Fruit fly (Drosophila melanogaster): ENCODE measurements around the gene Fkbp59.
A peak's percentile ranks its signal among the peaks of the same experiment; 100 is the strongest.

Fkbp59 gene

dm6 chr2L:9907320-9908256 is 19.8 kb downstream of the Fkbp59 start:
- no peak for TF ChIP-seq CG8301 (tag; optimal IDR thresholded peaks at IDR 0.05)
- peak; percentile 56 for TF ChIP-seq CG13204 (GFP tag; optimal IDR thresholded peaks at IDR 0.05)
- peak; percentile 31; the same call in 1 of the 2 replicates for TF ChIP-seq Ets98B (GFP tag; IDR thresholded peaks at IDR 0.05)
- peak; percentile 44 for TF ChIP-seq gl (tag; optimal IDR thresholded peaks at IDR 0.05)
- peak; percentile 60 for TF ChIP-seq EcR (GFP tag; optimal IDR thresholded peaks at IDR 0.05)
- TF ChIP-seq D1 (tag; optimal IDR thresholded peaks at IDR 0.05) = no peak
- peak; percentile 60 for TF ChIP-seq CG4496 (GFP tag; IDR thresholded peaks at IDR 0.05)
- TF ChIP-seq Pif1B (GFP tag; optimal IDR thresholded peaks at IDR 0.05) = peak; percentile 19
- peak; percentile 13 for TF ChIP-seq CG15710 (tag; optimal IDR thresholded peaks at IDR 0.05)

dm6 chr2L:9908468-9908967 is 20.7 kb downstream of the Fkbp59 start, which contains the start of gene CG13124:
Gene CG13124 (minus strand): TSS chr2L:9908633.
- TF ChIP-seq CG4496 (GFP tag; IDR thresholded peaks at IDR 0.05) (no peak), D1 (tag; optimal IDR thresholded peaks at IDR 0.05) (no peak), Snoo (tag; optimal IDR thresholded peaks at IDR 0.05) (peak; percentile 21), Pif1A (GFP tag; optimal IDR thresholded peaks at IDR 0.05) (peak; percentile 19), Ets98B (GFP tag; IDR thresholded peaks at IDR 0.05) (peak; percentile 51; the same call in 1 of the 2 replicates), CG10348 (GFP tag; IDR thresholded peaks at IDR 0.05) (no peak), CG14655 (GFP tag; optimal IDR thresholded peaks at IDR 0.05) (peak; percentile 17), CG34367 (tag; optimal IDR thresholded peaks at IDR 0.05) (no peak), EcR (GFP tag; optimal IDR thresholded peaks at IDR 0.05) (no peak), CG12605 (GFP tag; IDR thresholded peaks at IDR 0.05) (peak; percentile 65), CG9948 (tag; optimal IDR thresholded peaks at IDR 0.05) (no peak), CG8301 (tag; optimal IDR thresholded peaks at IDR 0.05) (peak; percentile 9), fd96Ca (GFP tag; IDR thresholded peaks at IDR 0.05) (no peak), Pif1B (GFP tag; optimal IDR thresholded peaks at IDR 0.05) (no peak), gl (tag; optimal IDR thresholded peaks at IDR 0.05) (no peak), CG8159 (tag; optimal IDR thresholded peaks at IDR 0.05) (peak; percentile 25), CG13204 (GFP tag; optimal IDR thresholded peaks at IDR 0.05) (peak; percentile 8)

DNA sequence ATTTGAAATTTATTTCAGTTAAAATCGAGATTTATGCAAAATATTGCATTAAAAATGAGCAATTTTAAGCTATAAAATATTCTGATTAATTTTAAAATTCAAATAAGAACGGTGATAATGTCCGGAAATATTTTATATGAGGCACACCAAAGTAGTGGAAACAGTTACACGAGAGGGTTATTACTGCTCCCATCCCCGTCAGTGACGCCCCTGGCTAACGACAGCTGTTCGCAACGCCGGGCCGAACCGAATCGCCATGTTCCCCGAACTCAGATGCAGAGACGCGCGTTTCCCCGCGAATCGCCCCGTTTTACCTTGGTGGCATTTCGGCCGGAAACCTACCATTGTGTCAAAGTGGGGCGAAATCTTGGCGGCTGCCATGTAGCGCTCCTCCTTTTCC is 24.0 kb downstream of the Fkbp59 start:
- TF ChIP-seq CG32121 (GFP tag; IDR thresholded peaks at IDR 0.05) (peak; percentile 50; the same call in 1 of the 2 replicates), CG34367 (tag; optimal IDR thresholded peaks at IDR 0.05) (no peak), fd96Ca (GFP tag; IDR thresholded peaks at IDR 0.05) (peak; percentile 63; the same call in 2 of the 3 replicates), Snoo (tag; optimal IDR thresholded peaks at IDR 0.05) (peak; percentile 10), gl (tag; optimal IDR thresholded peaks at IDR 0.05) (no peak), CG9948 (tag; optimal IDR thresholded peaks at IDR 0.05) (no peak), CG12605 (GFP tag; IDR thresholded peaks at IDR 0.05) (0 out of 2 replicates have a peak, but pooled peaks have one; percentile 17), CG17806 (tag; optimal IDR thresholded peaks at IDR 0.05) (peak; percentile 5), Pif1A (GFP tag; optimal IDR thresholded peaks at IDR 0.05) (peak; percentile 39), CG14655 (GFP tag; optimal IDR thresholded peaks at IDR 0.05) (no peak), CG8159 (tag; optimal IDR thresholded peaks at IDR 0.05) (no peak), CG15710 (tag; optimal IDR thresholded peaks at IDR 0.05) (no peak), CG4496 (GFP tag; IDR thresholded peaks at IDR 0.05) (peak; percentile 73), Ets98B (GFP tag; IDR thresholded peaks at IDR 0.05) (peak; percentile 76), rn (GFP tag; IDR thresholded peaks at IDR 0.05) (no peak), EcR (GFP tag; optimal IDR thresholded peaks at IDR 0.05) (no peak), CG10348 (GFP tag; IDR thresholded peaks at IDR 0.05) (no peak), Pif1B (GFP tag; optimal IDR thresholded peaks at IDR 0.05) (no peak), CG8301 (tag; optimal IDR thresholded peaks at IDR 0.05) (peak; percentile 0), CG13204 (GFP tag; optimal IDR thresholded peaks at IDR 0.05) (no peak), D1 (tag; optimal IDR thresholded peaks at IDR 0.05) (no peak)

dm6 chr2L:9912570-9913260 is 24.9 kb downstream of the Fkbp59 start, which contains the start of the genes Etl1 and Srp54:
Gene Etl1 (minus strand): TSS chr2L:9912608.
Gene Srp54 (plus strand): TSS chr2L:9912911.
- TF ChIP-seq CG15710 (tag; optimal IDR thresholded peaks at IDR 0.05) (no peak), CG34367 (tag; optimal IDR thresholded peaks at IDR 0.05) (no peak), CG14655 (GFP tag; optimal IDR thresholded peaks at IDR 0.05) (no peak), CG10348 (GFP tag; IDR thresholded peaks at IDR 0.05) (no peak), rn (GFP tag; IDR thresholded peaks at IDR 0.05) (no peak)

dm6 chr2L:9915011-9915850 is 27.4 kb downstream of the Fkbp59 start, which contains the start of gene yip2:
Gene yip2 (plus strand): TSS chr2L:9915253.
- TF ChIP-seq Pif1A (GFP tag; optimal IDR thresholded peaks at IDR 0.05) = peak; percentile 98
- no peak for TF ChIP-seq CG10348 (GFP tag; IDR thresholded peaks at IDR 0.05)
- TF ChIP-seq CG8301 (tag; optimal IDR thresholded peaks at IDR 0.05) = peak; percentile 96
- TF ChIP-seq CG32121 (GFP tag; IDR thresholded peaks at IDR 0.05) = peak; percentile 96
- TF ChIP-seq Snoo (tag; optimal IDR thresholded peaks at IDR 0.05) = peak; percentile 98
- peak; percentile 100 for TF ChIP-seq CG13204 (GFP tag; optimal IDR thresholded peaks at IDR 0.05)
- peak; percentile 89 for TF ChIP-seq CG17806 (tag; optimal IDR thresholded peaks at IDR 0.05)
- peak; percentile 99 for TF ChIP-seq Pif1B (GFP tag; optimal IDR thresholded peaks at IDR 0.05)
- TF ChIP-seq fd96Ca (GFP tag; IDR thresholded peaks at IDR 0.05) = peak; percentile 92
- peak; percentile 77 for TF ChIP-seq CG9948 (tag; optimal IDR thresholded peaks at IDR 0.05)
- peak; percentile 100 for TF ChIP-seq gl (tag; optimal IDR thresholded peaks at IDR 0.05)
- peak; percentile 93 for TF ChIP-seq CG8159 (tag; optimal IDR thresholded peaks at IDR 0.05)
- TF ChIP-seq CG15710 (tag; optimal IDR thresholded peaks at IDR 0.05) = peak; percentile 87
- TF ChIP-seq CG14655 (GFP tag; optimal IDR thresholded peaks at IDR 0.05) = peak; percentile 98
- TF ChIP-seq Ets98B (GFP tag; IDR thresholded peaks at IDR 0.05) = peak; percentile 91
- TF ChIP-seq CG34367 (tag; optimal IDR thresholded peaks at IDR 0.05) = peak; percentile 94
- TF ChIP-seq CG12605 (GFP tag; IDR thresholded peaks at IDR 0.05) = peak; percentile 97
- TF ChIP-seq CG4496 (GFP tag; IDR thresholded peaks at IDR 0.05) = peak; percentile 92
- peak; percentile 54 for TF ChIP-seq D1 (tag; optimal IDR thresholded peaks at IDR 0.05)
- TF ChIP-seq rn (GFP tag; IDR thresholded peaks at IDR 0.05) = peak; percentile 66; the same call in 1 of the 2 replicates
- peak; percentile 81 for TF ChIP-seq EcR (GFP tag; optimal IDR thresholded peaks at IDR 0.05)

All from whole organism, pupa.